Fruit fly (Drosophila melanogaster) whole organism, embryonic: ENCODE measurements around the gene CG15773.

ENCODE experiments used
- BEAF-32 ChIP-seq: fragments of 200-800 bp; sonication (Bioruptor generic); optimal IDR thresholded peaks from 3 replicates; lab custom pipeline; 2017; ENCODE audit warnings: missing biosample characterization, missing genetic modification characterization, mild to moderate bottlenecking, moderate library complexity, missing genetic modification reagents
- Bgb ChIP-seq: fragments of 200-800 bp; sonication (Bioruptor generic); IDR thresholded peaks from 2 replicates; pipeline ENCODE4 v1.3.6; 2022; ENCODE audit warnings: missing biosample characterization, missing genetic modification characterization; ENCODE audit not compliant: partially characterized antibody
- BtbVII ChIP-seq: fragments of 200-800 bp; sonication (Bioruptor generic); optimal IDR thresholded peaks from 3 replicates; lab custom pipeline; 2017; ENCODE audit warnings: missing biosample characterization, mild to moderate bottlenecking, missing genetic modification characterization
- CG13424 ChIP-seq: fragments of 200-800 bp; sonication (Bioruptor generic); optimal IDR thresholded peaks from 2 replicates; lab custom pipeline; 2019; ENCODE audit warnings: missing biosample characterization, mild to moderate bottlenecking, missing genetic modification characterization, moderate library complexity
- CG14050 ChIP-seq: fragments of 200-800 bp; sonication (Bioruptor generic); IDR thresholded peaks from 3 replicates; pipeline ENCODE4 v1.3.6; 2022; ENCODE audit warnings: missing biosample characterization, missing genetic modification characterization
- CG1647 ChIP-seq: fragments of 200-800 bp; sonication (Bioruptor generic); optimal IDR thresholded peaks from 3 replicates; lab custom pipeline; 2016; ENCODE audit warnings: missing biosample characterization, missing genetic modification characterization
- CG17186 ChIP-seq: fragments of 200-800 bp; sonication (Bioruptor generic); optimal IDR thresholded peaks from 3 replicates; lab custom pipeline; 2017; ENCODE audit warnings: missing biosample characterization, missing genetic modification reagents, missing genetic modification characterization
- CG17359 ChIP-seq: fragments of 200-800 bp; sonication (Bioruptor generic); optimal IDR thresholded peaks from 3 replicates; lab custom pipeline; 2018; ENCODE audit warnings: missing biosample characterization, mild to moderate bottlenecking, missing genetic modification characterization, moderate library complexity
- CG17385 ChIP-seq: fragments of 200-800 bp; sonication (Bioruptor generic); optimal IDR thresholded peaks from 3 replicates; lab custom pipeline; 2018; ENCODE audit warnings: missing biosample characterization, mild to moderate bottlenecking, missing genetic modification characterization
- CG2129 ChIP-seq: fragments of 200-800 bp; sonication (Bioruptor generic); IDR thresholded peaks from 2 replicates; pipeline ENCODE4 v1.3.6; 2022; ENCODE audit warnings: missing biosample characterization, missing genetic modification characterization; ENCODE audit not compliant: partially characterized antibody
- CG2875 ChIP-seq: fragments of 200-800 bp; sonication (Bioruptor generic); optimal IDR thresholded peaks from 2 replicates; lab custom pipeline; 2017; ENCODE audit warnings: missing biosample characterization, mild to moderate bottlenecking, missing genetic modification characterization, missing genetic modification reagents
- CG3281 ChIP-seq: fragments of 200-800 bp; sonication (Bioruptor generic); optimal IDR thresholded peaks from 3 replicates; lab custom pipeline; 2017; ENCODE audit warnings: missing biosample characterization, mild to moderate bottlenecking, missing genetic modification characterization
- CG3407 ChIP-seq: fragments of 200-800 bp; sonication (Bioruptor generic); optimal IDR thresholded peaks from 2 replicates; lab custom pipeline; 2018; ENCODE audit warnings: missing biosample characterization, mild to moderate bottlenecking, missing genetic modification characterization
- CG34224 ChIP-seq: fragments of 200-800 bp; sonication (Bioruptor generic); IDR thresholded peaks from 3 replicates; pipeline ENCODE4 v1.3.6; 2022; ENCODE audit warnings: missing biosample characterization, missing genetic modification characterization; ENCODE audit not compliant: partially characterized antibody
- CG42726 ChIP-seq: fragments of 200-800 bp; sonication (Bioruptor generic); IDR thresholded peaks from 2 replicates; pipeline ENCODE4 v1.3.6; 2022; ENCODE audit warnings: missing biosample characterization, missing genetic modification characterization; ENCODE audit not compliant: partially characterized antibody
- CG5180 ChIP-seq: fragments of 200-800 bp; sonication (Bioruptor generic); optimal IDR thresholded peaks from 3 replicates; lab custom pipeline; 2017; ENCODE audit warnings: missing biosample characterization, missing genetic modification characterization, mild to moderate bottlenecking, moderate library complexity, missing genetic modification reagents
- CG7963 ChIP-seq: fragments of 200-800 bp; sonication (Bioruptor generic); IDR thresholded peaks from 3 replicates; pipeline ENCODE4 v1.3.6; 2022; ENCODE audit warnings: missing biosample characterization, missing genetic modification characterization; ENCODE audit not compliant: partially characterized antibody
- CG8281 ChIP-seq: fragments of 200-800 bp; sonication (Bioruptor generic); optimal IDR thresholded peaks from 2 replicates; lab custom pipeline; 2018; ENCODE audit warnings: missing biosample characterization, mild to moderate bottlenecking, missing genetic modification characterization, moderate library complexity
- CG9437 ChIP-seq: fragments of 200-800 bp; sonication (Bioruptor generic); optimal IDR thresholded peaks from 2 replicates; lab custom pipeline; 2018; ENCODE audit warnings: missing biosample characterization, mild to moderate bottlenecking, missing genetic modification characterization
- CHES-1-like ChIP-seq: fragments of 200-800 bp; sonication (Bioruptor generic); optimal IDR thresholded peaks from 2 replicates; lab custom pipeline; 2016; ENCODE audit warnings: missing biosample characterization, missing genetic modification characterization
- Dad ChIP-seq: fragments of 200-800 bp; sonication (Bioruptor generic); optimal IDR thresholded peaks from 3 replicates; lab custom pipeline; 2016; ENCODE audit warnings: missing biosample characterization, missing genetic modification characterization
- Dek ChIP-seq: fragments of 200-800 bp; sonication (Bioruptor generic); optimal IDR thresholded peaks from 3 replicates; lab custom pipeline; 2019; ENCODE audit warnings: missing biosample characterization, mild to moderate bottlenecking, missing genetic modification characterization, moderate library complexity
- Dll ChIP-seq: fragments of 200-800 bp; sonication (Bioruptor generic); IDR thresholded peaks from 4 replicates; pipeline ENCODE4 v1.3.6; 2022; ENCODE audit warnings: missing biosample characterization, missing genetic modification characterization; ENCODE audit not compliant: partially characterized antibody
- Dp ChIP-seq: fragments of 200-800 bp; sonication (Bioruptor generic); optimal IDR thresholded peaks from 2 replicates; lab custom pipeline; 2018; ENCODE audit warnings: missing biosample characterization, mild to moderate bottlenecking, missing genetic modification characterization, moderate library complexity
- Dref ChIP-seq: fragments of 200-800 bp; sonication (Bioruptor generic); IDR thresholded peaks from 2 replicates; pipeline ENCODE4 v1.3.6; 2022; ENCODE audit warnings: missing biosample characterization, missing genetic modification characterization
- HLH54F ChIP-seq: fragments of 200-800 bp; sonication (Bioruptor generic); optimal IDR thresholded peaks from 3 replicates; lab custom pipeline; 2016; ENCODE audit warnings: missing biosample characterization, missing genetic modification characterization
- Hr3 ChIP-seq: fragments of 200-800 bp; sonication (Bioruptor generic); optimal IDR thresholded peaks from 3 replicates; lab custom pipeline; 2016; ENCODE audit warnings: missing biosample characterization, missing genetic modification characterization
- MBD-R2 ChIP-seq: fragments of 200-800 bp; sonication (Bioruptor generic); IDR thresholded peaks from 2 replicates; pipeline ENCODE4 v1.3.6; 2022; ENCODE audit warnings: missing biosample characterization, missing genetic modification characterization
- MESR4 ChIP-seq: fragments of 200-800 bp; sonication (Bioruptor generic); optimal IDR thresholded peaks from 2 replicates; lab custom pipeline; 2018; ENCODE audit warnings: missing biosample characterization, mild to moderate bottlenecking, missing genetic modification characterization, moderate library complexity
- Myb ChIP-seq: fragments of 200-800 bp; sonication (Bioruptor generic); optimal IDR thresholded peaks from 2 replicates; lab custom pipeline; 2016; ENCODE audit warnings: missing biosample characterization, missing genetic modification characterization
- Optix ChIP-seq: fragments of 200-800 bp; sonication (Bioruptor generic); IDR thresholded peaks from 3 replicates; pipeline ENCODE4 v1.3.6; 2022; ENCODE audit warnings: missing biosample characterization, missing genetic modification characterization
- ap ChIP-seq: fragments of 200-800 bp; sonication (Bioruptor generic); IDR thresholded peaks from 2 replicates; pipeline ENCODE4 v1.3.6; 2022; ENCODE audit warnings: missing biosample characterization, missing genetic modification characterization
- ci ChIP-seq: fragments of 200-800 bp; sonication (Bioruptor generic); IDR thresholded peaks from 3 replicates; pipeline ENCODE4 v1.3.6; 2022; ENCODE audit warnings: missing biosample characterization, missing genetic modification characterization
- dm ChIP-seq: fragments of 200-800 bp; sonication (Bioruptor generic); optimal IDR thresholded peaks from 3 replicates; lab custom pipeline; 2016; ENCODE audit warnings: missing biosample characterization, missing genetic modification characterization
- exex ChIP-seq: fragments of 200-800 bp; sonication (Bioruptor generic); optimal IDR thresholded peaks from 4 replicates; lab custom pipeline; 2018; ENCODE audit warnings: missing biosample characterization, mild to moderate bottlenecking, missing genetic modification characterization, moderate library complexity
- grn ChIP-seq: fragments of 200-800 bp; sonication (Bioruptor generic); optimal IDR thresholded peaks from 3 replicates; lab custom pipeline; 2017; ENCODE audit warnings: missing biosample characterization, missing genetic modification characterization
- gsb-n ChIP-seq: fragments of 200-800 bp; sonication (Bioruptor generic); optimal IDR thresholded peaks from 3 replicates; lab custom pipeline; 2018; ENCODE audit warnings: missing biosample characterization, mild to moderate bottlenecking, missing genetic modification characterization
- hb ChIP-seq: fragments of 200-800 bp; sonication (Bioruptor generic); IDR thresholded peaks from 3 replicates; pipeline ENCODE4 v1.3.6; 2022; ENCODE audit warnings: missing biosample characterization, missing genetic modification characterization; ENCODE audit not compliant: partially characterized antibody
- hbn ChIP-seq: fragments of 200-800 bp; sonication (Bioruptor generic); IDR thresholded peaks from 2 replicates; pipeline ENCODE4 v1.3.6; 2022; ENCODE audit warnings: missing biosample characterization, missing genetic modification characterization; ENCODE audit not compliant: partially characterized antibody
- pb ChIP-seq: fragments of 200-800 bp; sonication (Bioruptor generic); optimal IDR thresholded peaks from 3 replicates; lab custom pipeline; 2016; ENCODE audit warnings: missing biosample characterization, missing genetic modification characterization
- pzg ChIP-seq: fragments of 200-800 bp; sonication (Bioruptor generic); optimal IDR thresholded peaks from 3 replicates; lab custom pipeline; 2018; ENCODE audit warnings: missing biosample characterization, mild to moderate bottlenecking, missing genetic modification characterization, moderate library complexity
- sim ChIP-seq: fragments of 200-800 bp; sonication (Bioruptor generic); IDR thresholded peaks from 2 replicates; pipeline ENCODE4 v1.3.6; 2022; ENCODE audit warnings: missing biosample characterization, missing genetic modification characterization
- sqz ChIP-seq: fragments of 200-800 bp; sonication (Bioruptor generic); optimal IDR thresholded peaks from 3 replicates; lab custom pipeline; 2018; ENCODE audit warnings: missing biosample characterization, mild to moderate bottlenecking, missing genetic modification characterization
- stwl ChIP-seq: fragments of 200-800 bp; sonication (Bioruptor generic); optimal IDR thresholded peaks from 3 replicates; lab custom pipeline; 2018; ENCODE audit warnings: missing biosample characterization, mild to moderate bottlenecking, missing genetic modification characterization, moderate library complexity
- sug ChIP-seq: fragments of 200-800 bp; optimal IDR thresholded peaks from 2 replicates; lab custom pipeline; 2019; ENCODE audit warnings: missing biosample characterization, mild to moderate bottlenecking, missing genetic modification characterization, moderate library complexity
- trem ChIP-seq: fragments of 200-800 bp; optimal IDR thresholded peaks from 3 replicates; lab custom pipeline; 2019; ENCODE audit warnings: missing biosample characterization, mild to moderate bottlenecking, missing genetic modification characterization, moderate library complexity
- twi ChIP-seq: fragments of 200-800 bp; optimal IDR thresholded peaks from 2 replicates; lab custom pipeline; 2019; ENCODE audit warnings: missing biosample characterization, mild to moderate bottlenecking, missing genetic modification characterization, moderate library complexity
- unc-4 ChIP-seq: fragments of 200-800 bp; sonication (Bioruptor generic); IDR thresholded peaks from 2 replicates; pipeline ENCODE4 v1.3.6; 2022; ENCODE audit warnings: missing biosample characterization, missing genetic modification characterization; ENCODE audit not compliant: partially characterized antibody
- wor ChIP-seq: fragments of 200-800 bp; sonication (Bioruptor generic); IDR thresholded peaks from 2 replicates; pipeline ENCODE4 v1.3.6; 2022; ENCODE audit warnings: missing biosample characterization, missing genetic modification characterization
- zen2 ChIP-seq: fragments of 200-800 bp; sonication (Bioruptor generic); IDR thresholded peaks from 3 replicates; pipeline ENCODE4 v1.3.6; 2022; ENCODE audit warnings: missing biosample characterization, missing genetic modification characterization; ENCODE audit not compliant: partially characterized antibody

CG15773 gene

DNA sequence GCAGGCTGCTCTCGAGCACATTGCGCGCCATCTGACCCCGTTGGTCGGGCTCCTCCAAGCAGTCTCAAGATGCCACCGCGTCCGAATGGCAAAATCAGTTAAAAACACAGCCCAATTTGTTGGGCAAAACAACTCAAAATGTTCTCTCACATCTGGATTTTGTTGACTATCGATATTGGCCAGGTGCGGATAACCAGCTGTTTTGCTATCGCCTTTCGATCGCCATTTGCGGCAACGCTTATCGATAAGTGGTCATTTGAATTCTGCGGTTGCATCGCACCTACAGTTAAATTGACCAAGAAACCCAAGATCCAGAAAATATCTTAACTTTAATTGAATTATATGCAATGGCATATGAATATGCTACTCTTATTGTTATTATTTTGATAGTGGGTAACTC, 37.5 kb upstream of the CG15773 start, which contains the start of gene CG3149 (continued):
- TF ChIP-seq sim (no peak), BEAF-32 (GFP tag; lab: Kevin White, UChicago) (peak; percentile 66), pzg (GFP tag; lab: Kevin White, UChicago) (peak; percentile 49), CHES-1-like (GFP tag; lab: Kevin White, UChicago) (no peak), CG17186 (GFP tag; lab: Kevin White, UChicago) (peak; percentile 8), Myb (peak; percentile 11), CG3407 (GFP tag; lab: Kevin White, UChicago) (no peak), hb (GFP tag; lab: Robert Waterston, UW) (peak; percentile 69; the same call in 2 of the 3 replicates), twi (tag; lab: Kevin White, UChicago) (peak; percentile 6), gsb-n (tag; lab: Kevin White, UChicago) (no peak), MBD-R2 (GFP tag; lab: Robert Waterston, UW) (peak; percentile 62), Hr3 (GFP tag; lab: Kevin White, UChicago) (no peak), MESR4 (peak; percentile 27), Dp (peak; percentile 86), Dad (GFP tag; lab: Kevin White, UChicago) (no peak), ap (GFP tag; lab: Robert Waterston, UW) (no peak), ci (GFP tag; lab: Robert Waterston, UW) (no peak), Dref (GFP tag; lab: Robert Waterston, UW) (peak; percentile 81), CG2129 (GFP tag; lab: Robert Waterston, UW) (peak; percentile 49), grn (GFP tag; lab: Kevin White, UChicago) (no peak), unc-4 (GFP tag; lab: Robert Waterston, UW) (peak; percentile 71), CG8281 (tag; lab: Kevin White, UChicago) (no peak), trem (tag; lab: Kevin White, UChicago) (peak; percentile 26), CG42726 (GFP tag; lab: Robert Waterston, UW) (peak; percentile 24; the same call in 1 of the 2 replicates), CG13424 (tag; lab: Kevin White, UChicago) (no peak), CG5180 (GFP tag; lab: Kevin White, UChicago) (peak; percentile 35), CG3281 (GFP tag; lab: Kevin White, UChicago) (no peak), CG14050 (no peak), BtbVII (no peak), CG1647 (GFP tag; lab: Kevin White, UChicago) (no peak), Dek (tag; lab: Kevin White, UChicago) (no peak), Optix (GFP tag; lab: Robert Waterston, UW) (no peak), pb (GFP tag; lab: Kevin White, UChicago) (no peak), Bgb (peak; percentile 69), CG17359 (tag; lab: Kevin White, UChicago) (no peak), Dll (GFP tag; lab: Robert Waterston, UW) (peak; percentile 76), HLH54F (GFP tag; lab: Kevin White, UChicago) (no peak), exex (no peak), CG34224 (GFP tag; lab: Robert Waterston, UW) (peak; percentile 81), wor (no peak), stwl (tag; lab: Kevin White, UChicago) (peak; percentile 25), CG9437 (GFP tag; lab: Kevin White, UChicago) (no peak), dm (GFP tag; lab: Kevin White, UChicago) (no peak), CG7963 (peak; percentile 84), sqz (no peak), zen2 (GFP tag; lab: Robert Waterston, UW) (peak; percentile 83), hbn (GFP tag; lab: Robert Waterston, UW) (peak; percentile 45), CG17385 (GFP tag; lab: Kevin White, UChicago) (no peak), CG2875 (GFP tag; lab: Kevin White, UChicago) (no peak), sug (tag; lab: Kevin White, UChicago) (no peak)
